Worm (Caenorhabditis elegans) whole organism, L2 larva: ENCODE data around the gene immp-2.
"Not testable (repeated sequence)": the region's sequence is repeated elsewhere in the genome, so short reads cannot be mapped to it uniquely, and the experiment has no call there.

Experiments used
- F13H6.1 ChIP-seq: sonication (generic microtip); optimal IDR thresholded peaks from 2 replicates; lab custom pipeline; 2016; ENCODE audit warnings: missing genetic modification characterization, missing compliant biosample characterization
- ama-1 ChIP-seq: fragments of 150-350 bp; optimal IDR thresholded peaks from 2 replicates; lab custom pipeline; 2018; ENCODE audit warnings: inconsistent platforms
- ceh-82 ChIP-seq: fragments of 150-350 bp; optimal IDR thresholded peaks from 2 replicates; lab custom pipeline; 2014; ENCODE audit warnings: missing biosample characterization, missing genetic modification characterization
- lin-39 ChIP-seq: fragments of 150-350 bp; optimal IDR thresholded peaks from 2 replicates; lab custom pipeline; 2014; ENCODE audit warnings: missing biosample characterization, missing genetic modification reagents, missing genetic modification characterization
- lsy-2 ChIP-seq, 2 experiments: fragments of 150-350 bp in 1 of 2; sonication (generic microtip) in 1 of 2; optimal IDR thresholded peaks; 2 replicates each; lab custom pipeline; 2014 to 2017; ENCODE audit warnings: missing biosample characterization in 2 of 2, missing genetic modification characterization in 2 of 2
- mdl-1 ChIP-seq, 2 experiments: fragments of 150-350 bp in 1 of 2; sonication (generic microtip) in 1 of 2; optimal IDR thresholded peaks; 2 replicates each; lab custom pipeline; 2017; ENCODE audit warnings: missing biosample characterization in 2 of 2, missing genetic modification characterization in 2 of 2
- zag-1 ChIP-seq: fragments of 150-350 bp; optimal IDR thresholded peaks from 2 replicates; lab custom pipeline; 2014; ENCODE audit warnings: missing biosample characterization, missing genetic modification characterization
- ztf-11 ChIP-seq: sonication (generic microtip); optimal IDR thresholded peaks from 2 replicates; lab custom pipeline; 2017; ENCODE audit warnings: missing biosample characterization, missing genetic modification characterization

DNA sequence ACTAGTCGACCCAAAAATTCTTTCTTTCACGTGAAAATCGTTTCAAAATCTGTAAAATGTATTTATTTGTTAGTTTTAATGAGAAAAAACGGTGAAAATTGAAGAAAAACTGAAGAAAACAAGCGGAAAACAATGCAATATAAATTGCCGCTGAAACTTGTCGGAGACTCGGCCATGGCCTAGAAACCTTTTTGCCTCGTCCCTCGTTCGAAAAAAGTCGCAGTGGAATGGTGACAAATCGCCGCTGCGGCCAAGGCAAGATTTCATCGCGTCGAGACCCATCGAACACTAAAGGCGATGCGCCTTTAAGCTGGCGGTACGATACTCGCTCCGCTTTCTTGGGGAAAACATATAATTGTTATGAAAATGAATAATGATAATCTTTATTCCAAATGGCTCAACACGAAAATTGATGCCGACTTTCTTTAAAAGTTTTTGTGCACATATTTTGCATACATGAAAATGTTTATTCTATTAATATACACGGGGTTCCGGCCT, 46.0 kb upstream of the immp-2 start, which contains the start of gene Y55F3AM.21:
- not testable (repeated sequence) for TF ChIP-seq ceh-82 (tag; lab: Kevin White, UChicago); lsy-2 (tag; optimal IDR thresholded peaks at IDR 0.05; lab: Kevin White, UChicago); ama-1 (lab: Kevin White, UChicago); lin-39; zag-1 (tag; lab: Kevin White, UChicago); ztf-11 (tag; lab: Kevin White, UChicago); F13H6.1; mdl-1 (tag; optimal IDR thresholded peaks at IDR 0.05; lab: Kevin White, UChicago)
